Worm (Caenorhabditis elegans) whole organism, L2 larva: ENCODE measurements around the gene grl-25.
A peak's percentile ranks its signal among the peaks of the same experiment; 100 is the strongest.

Experiments
- C34F6.9 ChIP-seq: fragments of 150-350 bp; optimal IDR thresholded peaks from 2 replicates; lab custom pipeline; 2014; ENCODE audit warnings: missing biosample characterization, missing genetic modification characterization
- F13H6.1 ChIP-seq: sonication (generic microtip); optimal IDR thresholded peaks from 2 replicates; lab custom pipeline; 2016; ENCODE audit warnings: missing genetic modification characterization, missing compliant biosample characterization
- R02D3.7 ChIP-seq: fragments of 150-350 bp; optimal IDR thresholded peaks from 2 replicates; lab custom pipeline; 2014; ENCODE audit warnings: missing biosample characterization, missing genetic modification characterization
- Y55F3AM.14 ChIP-seq: fragments of 200-800 bp; sonication (Bioruptor generic); optimal IDR thresholded peaks from 2 replicates; lab custom pipeline; 2018; ENCODE audit warnings: mild to moderate bottlenecking, missing genetic modification characterization, missing compliant biosample characterization
- ZK546.5 ChIP-seq: sonication (generic microtip); optimal IDR thresholded peaks from 2 replicates; lab custom pipeline; 2017; ENCODE audit warnings: missing biosample characterization, missing genetic modification characterization
- alr-1 ChIP-seq: fragments of 150-350 bp; optimal IDR thresholded peaks from 2 replicates; lab custom pipeline; 2014; ENCODE audit warnings: missing biosample characterization, missing genetic modification characterization
- aly-2 ChIP-seq: fragments of 150-350 bp; optimal IDR thresholded peaks from 2 replicates; lab custom pipeline; 2014; ENCODE audit warnings: missing biosample characterization, missing genetic modification characterization
- ama-1 ChIP-seq: fragments of 150-350 bp; optimal IDR thresholded peaks from 2 replicates; lab custom pipeline; 2018; ENCODE audit warnings: inconsistent platforms
- blmp-1 ChIP-seq: sonication (generic microtip); optimal IDR thresholded peaks from 2 replicates; lab custom pipeline; 2017; ENCODE audit warnings: missing genetic modification characterization, mild to moderate bottlenecking, missing compliant biosample characterization, antibody characterized with exemption, moderate library complexity; ENCODE audit not compliant: insufficient read depth
- ceh-16 ChIP-seq: fragments of 150-350 bp; optimal IDR thresholded peaks from 2 replicates; lab custom pipeline; 2014; ENCODE audit warnings: missing biosample characterization, missing genetic modification characterization
- ceh-82 ChIP-seq: fragments of 150-350 bp; optimal IDR thresholded peaks from 2 replicates; lab custom pipeline; 2014; ENCODE audit warnings: missing biosample characterization, missing genetic modification characterization
- crh-2 ChIP-seq: sonication (generic microtip); optimal IDR thresholded peaks from 2 replicates; lab custom pipeline; 2017; ENCODE audit warnings: missing biosample characterization, missing genetic modification characterization
- dmd-4 ChIP-seq: sonication (generic microtip); optimal IDR thresholded peaks from 2 replicates; lab custom pipeline; 2017; ENCODE audit warnings: missing biosample characterization, missing genetic modification characterization
- egl-27 ChIP-seq: sonication (generic microtip); optimal IDR thresholded peaks from 3 replicates; lab custom pipeline; 2017; ENCODE audit warnings: missing biosample characterization, missing genetic modification reagents, missing genetic modification characterization
- elt-1 ChIP-seq: fragments of 150-350 bp; optimal IDR thresholded peaks from 2 replicates; lab custom pipeline; 2014; ENCODE audit warnings: missing biosample characterization, missing genetic modification characterization
- elt-3 ChIP-seq: sonication (generic microtip); optimal IDR thresholded peaks from 2 replicates; lab custom pipeline; 2017; ENCODE audit warnings: missing biosample characterization, missing genetic modification characterization
- fos-1 ChIP-seq: fragments of 150-350 bp; optimal IDR thresholded peaks from 2 replicates; lab custom pipeline; 2014; ENCODE audit warnings: missing biosample characterization, missing genetic modification characterization
- gmeb-1 ChIP-seq: fragments of 150-350 bp; optimal IDR thresholded peaks from 2 replicates; lab custom pipeline; 2014; ENCODE audit warnings: missing biosample characterization, missing genetic modification characterization
- lin-11 ChIP-seq: fragments of 150-350 bp; sonication (generic microtip); optimal IDR thresholded peaks from 2 replicates; lab custom pipeline; 2014; ENCODE audit warnings: missing biosample characterization, missing genetic modification characterization, inconsistent platforms, mixed read lengths
- lin-13 ChIP-seq: fragments of 150-350 bp; optimal IDR thresholded peaks from 2 replicates; lab custom pipeline; 2014; ENCODE audit warnings: missing biosample characterization, missing genetic modification reagents, missing genetic modification characterization
- lin-39 ChIP-seq: fragments of 150-350 bp; optimal IDR thresholded peaks from 2 replicates; lab custom pipeline; 2014; ENCODE audit warnings: missing biosample characterization, missing genetic modification reagents, missing genetic modification characterization
- lsy-2 ChIP-seq, 2 experiments: fragments of 150-350 bp in 1 of 2; sonication (generic microtip) in 1 of 2; optimal IDR thresholded peaks; 2 replicates each; lab custom pipeline; 2014 to 2017; ENCODE audit warnings: missing biosample characterization in 2 of 2, missing genetic modification characterization in 2 of 2
- mab-5 ChIP-seq: fragments of 150-350 bp; optimal IDR thresholded peaks from 2 replicates; lab custom pipeline; 2014; ENCODE audit warnings: missing biosample characterization, missing genetic modification characterization
- mbf-1 ChIP-seq: sonication (generic microtip); optimal IDR thresholded peaks from 2 replicates; lab custom pipeline; 2017; ENCODE audit warnings: missing biosample characterization, missing genetic modification characterization
- mdl-1 ChIP-seq, 2 experiments: fragments of 150-350 bp in 1 of 2; sonication (generic microtip) in 1 of 2; optimal IDR thresholded peaks; 2 replicates each; lab custom pipeline; 2017; ENCODE audit warnings: missing biosample characterization in 2 of 2, missing genetic modification characterization in 2 of 2
- nhr-10 ChIP-seq: sonication (generic microtip); optimal IDR thresholded peaks from 2 replicates; lab custom pipeline; 2017; ENCODE audit warnings: missing biosample characterization, missing genetic modification characterization
- nhr-11 ChIP-seq: fragments of 150-350 bp; optimal IDR thresholded peaks from 2 replicates; lab custom pipeline; 2014; ENCODE audit warnings: missing biosample characterization, missing genetic modification characterization
- nhr-12 ChIP-seq: fragments of 150-350 bp; optimal IDR thresholded peaks from 2 replicates; lab custom pipeline; 2014; ENCODE audit warnings: missing biosample characterization, missing genetic modification characterization
- nhr-129 ChIP-seq: fragments of 150-350 bp; optimal IDR thresholded peaks from 2 replicates; lab custom pipeline; 2014; ENCODE audit warnings: missing biosample characterization, missing genetic modification characterization
- nhr-21 ChIP-seq: fragments of 150-350 bp; optimal IDR thresholded peaks from 2 replicates; lab custom pipeline; 2014; ENCODE audit warnings: missing biosample characterization, missing genetic modification characterization
- nhr-23 ChIP-seq: fragments of 150-350 bp; optimal IDR thresholded peaks from 2 replicates; lab custom pipeline; 2014; ENCODE audit warnings: missing biosample characterization, missing genetic modification reagents, missing genetic modification characterization
- nhr-237 ChIP-seq: fragments of 150-350 bp; optimal IDR thresholded peaks from 2 replicates; lab custom pipeline; 2014; ENCODE audit warnings: missing biosample characterization, missing genetic modification characterization
- nhr-25 ChIP-seq: fragments of 150-350 bp; sonication (generic microtip); optimal IDR thresholded peaks from 3 replicates; lab custom pipeline; 2014; ENCODE audit warnings: missing biosample characterization, missing genetic modification characterization
- nhr-6 ChIP-seq: fragments of 150-350 bp; optimal IDR thresholded peaks from 2 replicates; lab custom pipeline; 2014; ENCODE audit warnings: missing biosample characterization, missing genetic modification characterization
- nhr-77 ChIP-seq: fragments of 150-350 bp; optimal IDR thresholded peaks from 2 replicates; lab custom pipeline; 2014; ENCODE audit warnings: missing biosample characterization, missing genetic modification characterization
- peb-1 ChIP-seq: fragments of 150-350 bp; optimal IDR thresholded peaks from 2 replicates; lab custom pipeline; 2014; ENCODE audit warnings: missing biosample characterization, missing genetic modification characterization
- sem-4 ChIP-seq: fragments of 150-350 bp; optimal IDR thresholded peaks from 2 replicates; lab custom pipeline; 2014; ENCODE audit warnings: missing biosample characterization, missing genetic modification reagents, missing genetic modification characterization
- skn-1 ChIP-seq: sonication (generic microtip); optimal IDR thresholded peaks from 2 replicates; lab custom pipeline; 2017; ENCODE audit warnings: missing biosample characterization, missing genetic modification characterization
- sma-3 ChIP-seq: sonication (generic microtip); optimal IDR thresholded peaks from 2 replicates; lab custom pipeline; 2016; ENCODE audit warnings: missing genetic modification reagents, missing genetic modification characterization, missing compliant biosample characterization
- sma-9 ChIP-seq, 2 experiments: fragments of 150-350 bp in 1 of 2; sonication (generic microtip) in 1 of 2; optimal IDR thresholded peaks; 2 replicates each; lab custom pipeline; 2014 to 2016; ENCODE audit warnings: missing genetic modification characterization in 2 of 2, mild to moderate bottlenecking in 1 of 2, missing biosample characterization in 1 of 2, missing compliant biosample characterization in 1 of 2, missing genetic modification reagents in 1 of 2, moderate library complexity in 1 of 2
- snpc-4 ChIP-seq: fragments of 150-350 bp; optimal IDR thresholded peaks from 2 replicates; lab custom pipeline; 2014; ENCODE audit warnings: missing biosample characterization, missing genetic modification characterization
- unc-39 ChIP-seq: fragments of 150-350 bp; optimal IDR thresholded peaks from 2 replicates; lab custom pipeline; 2014; ENCODE audit warnings: missing biosample characterization, missing genetic modification characterization
- unc-55 ChIP-seq: fragments of 150-350 bp; sonication (generic microtip); optimal IDR thresholded peaks from 3 replicates; lab custom pipeline; 2014; ENCODE audit warnings: missing biosample characterization, missing genetic modification reagents, missing genetic modification characterization
- unc-62 ChIP-seq: fragments of 150-350 bp; optimal IDR thresholded peaks from 2 replicates; lab custom pipeline; 2014; ENCODE audit warnings: missing biosample characterization, missing genetic modification reagents, missing genetic modification characterization
- zag-1 ChIP-seq: fragments of 150-350 bp; optimal IDR thresholded peaks from 2 replicates; lab custom pipeline; 2014; ENCODE audit warnings: missing biosample characterization, missing genetic modification characterization
- ztf-1 ChIP-seq: fragments of 200-800 bp; sonication (Bioruptor generic); conservative IDR thresholded peaks from 2 replicates; pipeline ENCODE4 v1.3.6; 2022; ENCODE audit warnings: missing genetic modification characterization, missing compliant biosample characterization
- ztf-11 ChIP-seq: sonication (generic microtip); optimal IDR thresholded peaks from 2 replicates; lab custom pipeline; 2017; ENCODE audit warnings: missing biosample characterization, missing genetic modification characterization
- ztf-4 ChIP-seq: fragments of 150-350 bp; optimal IDR thresholded peaks from 2 replicates; lab custom pipeline; 2014; ENCODE audit warnings: missing biosample characterization, missing genetic modification characterization

Gene grl-25

DNA sequence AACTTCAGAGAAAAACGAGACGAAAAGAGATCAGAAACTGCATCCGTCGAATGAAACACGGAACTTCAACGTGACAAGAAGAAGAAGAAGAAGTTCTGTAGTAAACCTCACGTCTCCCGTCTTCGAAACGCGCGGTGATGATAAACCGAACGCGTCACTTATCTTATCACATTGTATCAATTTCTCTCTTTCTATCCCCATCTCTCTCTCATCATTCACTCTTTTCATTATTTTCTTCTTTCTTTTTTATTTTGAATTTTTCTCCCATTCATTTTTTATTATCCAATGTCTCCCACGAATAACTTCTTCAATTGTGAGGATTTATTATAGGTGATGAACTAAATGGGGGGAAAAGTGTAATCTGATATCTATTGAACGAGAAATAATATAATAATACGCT, 24.8 kb downstream of the grl-25 start:
- peak; percentile 87 for TF ChIP-seq nhr-21 (tag; lab: Kevin White, UChicago)
- no peak for TF ChIP-seq snpc-4 (tag; lab: Kevin White, UChicago)
- no peak for TF ChIP-seq ztf-1 (GFP tag; lab: Robert Waterston, UW)
- TF ChIP-seq nhr-23, result no peak
- no peak for TF ChIP-seq unc-62 (GFP tag; lab: Kevin White, UChicago)
- TF ChIP-seq elt-3, result no peak
- TF ChIP-seq nhr-77, result no peak
- TF ChIP-seq dmd-4 (tag; lab: Kevin White, UChicago), result no peak
- TF ChIP-seq ztf-4, result no peak
- TF ChIP-seq mbf-1 (tag; lab: Kevin White, UChicago), result no peak
- no peak for TF ChIP-seq mab-5 (tag; lab: Kevin White, UChicago)
- TF ChIP-seq ceh-16 (tag; lab: Kevin White, UChicago), result no peak
- TF ChIP-seq crh-2 (tag; lab: Kevin White, UChicago), result peak; percentile 64
- peak; percentile 42 for TF ChIP-seq nhr-6 (tag; lab: Kevin White, UChicago)
- no peak for TF ChIP-seq aly-2 (tag; lab: Kevin White, UChicago)
- peak; percentile 38 for TF ChIP-seq C34F6.9 (tag; lab: Kevin White, UChicago)
- TF ChIP-seq nhr-10 (tag; lab: Kevin White, UChicago), result no peak
- no peak for TF ChIP-seq alr-1 (tag; lab: Kevin White, UChicago)
- TF ChIP-seq Y55F3AM.14 (GFP tag; lab: Kevin White, UChicago), result no peak
- TF ChIP-seq gmeb-1 (tag; lab: Kevin White, UChicago), result no peak
- TF ChIP-seq ztf-11, result no peak
- peak; percentile 21 for TF ChIP-seq lin-13 (GFP tag; lab: Kevin White, UChicago)
- TF ChIP-seq unc-55 (GFP tag; lab: Kevin White, UChicago), result no peak
- no peak for TF ChIP-seq ama-1 (lab: Kevin White, UChicago)
- peak; percentile 28 for TF ChIP-seq nhr-129
- TF ChIP-seq lin-39, result no peak
- no peak for TF ChIP-seq lin-11 (tag; lab: Kevin White, UChicago)
- peak; percentile 85 for TF ChIP-seq nhr-25 (tag; lab: Kevin White, UChicago)
- TF ChIP-seq unc-39 (tag; lab: Kevin White, UChicago), result no peak
- TF ChIP-seq sem-4, result peak; percentile 23
- no peak for TF ChIP-seq ceh-82 (tag; lab: Kevin White, UChicago)
- TF ChIP-seq ZK546.5 (tag; lab: Kevin White, UChicago), result no peak
- TF ChIP-seq sma-3 (GFP tag; lab: Kevin White, UChicago), result peak; percentile 65
- no peak for TF ChIP-seq nhr-12 (tag; lab: Kevin White, UChicago)
- peak in 1 of 2 experiments; percentile 41 for TF ChIP-seq mdl-1 (tag; optimal IDR thresholded peaks at IDR 0.05; lab: Kevin White, UChicago)
- TF ChIP-seq egl-27 (tag; lab: Kevin White, UChicago), result peak; percentile 36
- peak; percentile 78 for TF ChIP-seq blmp-1 (tag; lab: Kevin White, UChicago)
- no peak for TF ChIP-seq R02D3.7 (tag; lab: Kevin White, UChicago)
- TF ChIP-seq lsy-2 (tag; optimal IDR thresholded peaks at IDR 0.05; lab: Kevin White, UChicago), result peak in 1 of 2 experiments; percentile 38
- no peak for TF ChIP-seq skn-1 (tag; lab: Kevin White, UChicago)
- no peak for TF ChIP-seq elt-1 (tag; lab: Kevin White, UChicago)
- TF ChIP-seq sma-9 (GFP tag; optimal IDR thresholded peaks at IDR 0.05; lab: Kevin White, UChicago), result peak; percentile 60
- no peak for TF ChIP-seq sma-9 (tag; optimal IDR thresholded peaks at IDR 0.05; lab: Kevin White, UChicago)
- peak; percentile 64 for TF ChIP-seq fos-1 (tag; lab: Kevin White, UChicago)
- no peak for TF ChIP-seq zag-1 (tag; lab: Kevin White, UChicago)
- TF ChIP-seq peb-1 (tag; lab: Kevin White, UChicago), result no peak
- TF ChIP-seq nhr-11 (tag; lab: Kevin White, UChicago), result no peak
- TF ChIP-seq nhr-237 (tag; lab: Kevin White, UChicago), result no peak
- no peak for TF ChIP-seq F13H6.1 (tag; lab: Kevin White, UChicago)
